Fruit fly (Drosophila melanogaster) whole organism, embryonic: ENCODE measurements around the gene Nse4.

Experiments
- Abd-B ChIP-seq: fragments of 200-800 bp; sonication (Bioruptor generic); optimal IDR thresholded peaks from 2 replicates; lab custom pipeline; 2018; ENCODE audit warnings: missing biosample characterization, mild to moderate bottlenecking, missing genetic modification characterization, moderate library complexity
- Atf-2 ChIP-seq: fragments of 200-800 bp; sonication (Bioruptor generic); optimal IDR thresholded peaks from 2 replicates; lab custom pipeline; 2016; ENCODE audit warnings: missing biosample characterization, missing genetic modification characterization
- Bdp1 ChIP-seq: fragments of 200-800 bp; sonication (Bioruptor generic); optimal IDR thresholded peaks from 3 replicates; lab custom pipeline; 2016; ENCODE audit warnings: missing biosample characterization, missing genetic modification characterization
- CG10366 ChIP-seq: fragments of 200-800 bp; sonication (Bioruptor generic); IDR thresholded peaks from 2 replicates; pipeline ENCODE4 v1.3.6; 2022; ENCODE audit warnings: missing biosample characterization, missing genetic modification characterization
- CG10654 ChIP-seq: fragments of 200-800 bp; sonication (Bioruptor generic); optimal IDR thresholded peaks from 2 replicates; lab custom pipeline; 2016; ENCODE audit warnings: missing biosample characterization, missing genetic modification characterization
- CG11560 ChIP-seq: fragments of 200-800 bp; sonication (Bioruptor generic); IDR thresholded peaks from 3 replicates; pipeline ENCODE4 v1.3.6; 2022; ENCODE audit warnings: missing biosample characterization, missing genetic modification characterization
- CG12219 ChIP-seq: fragments of 200-800 bp; sonication (Bioruptor generic); optimal IDR thresholded peaks from 3 replicates; lab custom pipeline; 2018; ENCODE audit warnings: missing biosample characterization, mild to moderate bottlenecking, missing genetic modification characterization
- CG12299 ChIP-seq: fragments of 200-800 bp; sonication (Bioruptor generic); optimal IDR thresholded peaks from 2 replicates; lab custom pipeline; 2018; ENCODE audit warnings: missing biosample characterization, mild to moderate bottlenecking, missing genetic modification characterization
- CG13123 ChIP-seq: fragments of 200-800 bp; sonication (Bioruptor generic); optimal IDR thresholded peaks from 2 replicates; lab custom pipeline; 2016; ENCODE audit warnings: missing biosample characterization, missing genetic modification characterization
- CG1792 ChIP-seq: fragments of 200-800 bp; sonication (Bioruptor generic); optimal IDR thresholded peaks from 2 replicates; lab custom pipeline; 2016; ENCODE audit warnings: missing biosample characterization, missing genetic modification characterization
- CG2116 ChIP-seq: fragments of 200-800 bp; sonication (Bioruptor generic); optimal IDR thresholded peaks from 3 replicates; lab custom pipeline; 2018; ENCODE audit warnings: missing biosample characterization, mild to moderate bottlenecking, missing genetic modification characterization
- CG2129 ChIP-seq: fragments of 200-800 bp; sonication (Bioruptor generic); IDR thresholded peaks from 2 replicates; pipeline ENCODE4 v1.3.6; 2022; ENCODE audit warnings: missing biosample characterization, missing genetic modification characterization; ENCODE audit not compliant: partially characterized antibody
- CG30020 ChIP-seq: fragments of 200-800 bp; optimal IDR thresholded peaks from 2 replicates; lab custom pipeline; 2019; ENCODE audit warnings: missing biosample characterization, mild to moderate bottlenecking, missing genetic modification characterization, moderate library complexity
- CG31388 ChIP-seq: fragments of 200-800 bp; sonication (Bioruptor generic); optimal IDR thresholded peaks from 2 replicates; lab custom pipeline; 2016; ENCODE audit warnings: missing biosample characterization, missing genetic modification characterization
- CG3838 ChIP-seq: fragments of 200-800 bp; sonication (Bioruptor generic); optimal IDR thresholded peaks from 3 replicates; lab custom pipeline; 2016; ENCODE audit warnings: missing biosample characterization, missing genetic modification characterization
- CG4360 ChIP-seq: fragments of 200-800 bp; sonication (Bioruptor generic); IDR thresholded peaks from 2 replicates; pipeline ENCODE4 v1.3.6; 2022; ENCODE audit warnings: missing biosample characterization, missing genetic modification characterization
- CG4707 ChIP-seq: fragments of 200-800 bp; sonication (Bioruptor generic); optimal IDR thresholded peaks from 2 replicates; lab custom pipeline; 2018; ENCODE audit warnings: missing biosample characterization, mild to moderate bottlenecking, missing genetic modification characterization, moderate library complexity
- CG4730 ChIP-seq: fragments of 200-800 bp; sonication (Bioruptor generic); IDR thresholded peaks from 2 replicates; pipeline ENCODE4 v1.3.6; 2022; ENCODE audit warnings: missing biosample characterization, missing genetic modification characterization
- CG5180 ChIP-seq: fragments of 200-800 bp; sonication (Bioruptor generic); optimal IDR thresholded peaks from 3 replicates; lab custom pipeline; 2017; ENCODE audit warnings: missing biosample characterization, missing genetic modification characterization, mild to moderate bottlenecking, moderate library complexity, missing genetic modification reagents
- CG6175 ChIP-seq: fragments of 200-800 bp; sonication (Bioruptor generic); IDR thresholded peaks from 3 replicates; pipeline ENCODE4 v1.3.6; 2022; ENCODE audit warnings: missing biosample characterization, missing genetic modification characterization
- CG7963 ChIP-seq: fragments of 200-800 bp; sonication (Bioruptor generic); IDR thresholded peaks from 3 replicates; pipeline ENCODE4 v1.3.6; 2022; ENCODE audit warnings: missing biosample characterization, missing genetic modification characterization; ENCODE audit not compliant: partially characterized antibody
- CG8359 ChIP-seq: fragments of 200-800 bp; sonication (Bioruptor generic); optimal IDR thresholded peaks from 2 replicates; lab custom pipeline; 2017; ENCODE audit warnings: missing biosample characterization, mild to moderate bottlenecking, missing genetic modification characterization, borderline replicate concordance
- Dek ChIP-seq: fragments of 200-800 bp; sonication (Bioruptor generic); optimal IDR thresholded peaks from 3 replicates; lab custom pipeline; 2019; ENCODE audit warnings: missing biosample characterization, mild to moderate bottlenecking, missing genetic modification characterization, moderate library complexity
- Dll ChIP-seq: fragments of 200-800 bp; sonication (Bioruptor generic); IDR thresholded peaks from 4 replicates; pipeline ENCODE4 v1.3.6; 2022; ENCODE audit warnings: missing biosample characterization, missing genetic modification characterization; ENCODE audit not compliant: partially characterized antibody
- Drgx ChIP-seq: fragments of 200-800 bp; sonication (Bioruptor generic); IDR thresholded peaks from 2 replicates; pipeline ENCODE4 v1.3.6; 2022; ENCODE audit warnings: missing biosample characterization, missing genetic modification characterization
- Fer3 ChIP-seq: fragments of 200-800 bp; sonication (Bioruptor generic); optimal IDR thresholded peaks from 2 replicates; lab custom pipeline; 2018; ENCODE audit warnings: missing biosample characterization, mild to moderate bottlenecking, missing genetic modification characterization, moderate library complexity
- Gug ChIP-seq: fragments of 200-800 bp; sonication (Bioruptor generic); IDR thresholded peaks from 4 replicates; pipeline ENCODE4 v1.3.6; 2022; ENCODE audit warnings: missing biosample characterization, missing genetic modification characterization
- Oli ChIP-seq: fragments of 200-800 bp; sonication (Bioruptor generic); optimal IDR thresholded peaks from 2 replicates; lab custom pipeline; 2018; ENCODE audit warnings: missing biosample characterization, mild to moderate bottlenecking, missing genetic modification characterization, moderate library complexity
- Ptx1 ChIP-seq: fragments of 200-800 bp; sonication (Bioruptor generic); IDR thresholded peaks from 2 replicates; pipeline ENCODE4 v1.3.6; 2022; ENCODE audit warnings: missing biosample characterization, missing genetic modification characterization
- Scr ChIP-seq: fragments of 200-800 bp; sonication (Bioruptor generic); IDR thresholded peaks from 2 replicates; pipeline ENCODE4 v1.3.6; 2022; ENCODE audit warnings: missing biosample characterization, missing genetic modification characterization; ENCODE audit not compliant: partially characterized antibody
- Six4 ChIP-seq: fragments of 200-800 bp; sonication (Bioruptor generic); optimal IDR thresholded peaks from 2 replicates; lab custom pipeline; 2016; ENCODE audit warnings: missing biosample characterization, missing genetic modification characterization
- Usf ChIP-seq: fragments of 200-800 bp; sonication (Bioruptor generic); optimal IDR thresholded peaks from 2 replicates; lab custom pipeline; 2017; ENCODE audit warnings: missing genotype, missing biosample characterization, missing genetic modification characterization
- al ChIP-seq: fragments of 200-800 bp; sonication (Bioruptor generic); IDR thresholded peaks from 2 replicates; pipeline ENCODE4 v1.3.6; 2022; ENCODE audit warnings: missing biosample characterization, missing genetic modification characterization
- bowl ChIP-seq: fragments of 200-800 bp; sonication (Bioruptor generic); IDR thresholded peaks from 2 replicates; pipeline ENCODE4 v1.3.6; 2022; ENCODE audit warnings: missing biosample characterization, missing genetic modification characterization
- cad ChIP-seq: fragments of >200 bp; optimal IDR thresholded peaks from 2 replicates; lab custom pipeline; 2017; ENCODE audit warnings: missing biosample characterization, missing genetic modification characterization
- chm ChIP-seq: fragments of 200-800 bp; sonication (Bioruptor generic); IDR thresholded peaks from 2 replicates; pipeline ENCODE4 v1.3.6; 2022; ENCODE audit warnings: missing biosample characterization, missing genetic modification characterization
- ci ChIP-seq: fragments of 200-800 bp; sonication (Bioruptor generic); IDR thresholded peaks from 3 replicates; pipeline ENCODE4 v1.3.6; 2022; ENCODE audit warnings: missing biosample characterization, missing genetic modification characterization
- esg ChIP-seq: fragments of 200-800 bp; sonication (Bioruptor generic); conservative IDR thresholded peaks from 2 replicates; pipeline ENCODE4 v1.3.6; 2022; ENCODE audit warnings: missing biosample characterization, missing genetic modification characterization
- fu2 ChIP-seq: fragments of 200-800 bp; sonication (Bioruptor generic); optimal IDR thresholded peaks from 2 replicates; lab custom pipeline; 2016; ENCODE audit warnings: missing biosample characterization, missing genetic modification characterization
- gem ChIP-seq: fragments of 200-800 bp; sonication (Bioruptor generic); optimal IDR thresholded peaks from 2 replicates; lab custom pipeline; 2019; ENCODE audit warnings: missing biosample characterization, mild to moderate bottlenecking, missing genetic modification characterization, moderate library complexity
- mirr ChIP-seq: fragments of 200-800 bp; sonication (Bioruptor generic); optimal IDR thresholded peaks from 3 replicates; lab custom pipeline; 2018; ENCODE audit warnings: missing biosample characterization, mild to moderate bottlenecking, missing genetic modification characterization
- nerfin-2 ChIP-seq: fragments of 200-800 bp; sonication (Bioruptor generic); IDR thresholded peaks from 2 replicates; pipeline ENCODE4 v1.3.6; 2022; ENCODE audit warnings: missing biosample characterization, missing genetic modification characterization; ENCODE audit not compliant: partially characterized antibody
- pan ChIP-seq, 4 experiments: fragments of >200 bp in 3 of 4; fragments of 200-800 bp in 1 of 4; sonication (Bioruptor generic) in 1 of 4; optimal IDR thresholded peaks in 3 of 4; IDR thresholded peaks in 1 of 4; 2 replicates each; pipeline versions ENCODE4 v1.3.6 to Lab custom; 2017 to 2022; ENCODE audit warnings: missing biosample characterization in 2 of 4, missing genetic modification characterization in 2 of 4, mixed read lengths in 1 of 4
- pb ChIP-seq: fragments of 200-800 bp; sonication (Bioruptor generic); optimal IDR thresholded peaks from 3 replicates; lab custom pipeline; 2016; ENCODE audit warnings: missing biosample characterization, missing genetic modification characterization
- ro ChIP-seq: fragments of 200-800 bp; sonication (Bioruptor generic); IDR thresholded peaks from 2 replicates; pipeline ENCODE4 v1.3.6; 2022; ENCODE audit warnings: missing biosample characterization, missing genetic modification characterization
- row ChIP-seq: fragments of 200-800 bp; sonication (Bioruptor generic); IDR thresholded peaks from 3 replicates; pipeline ENCODE4 v1.3.6; 2022; ENCODE audit warnings: missing biosample characterization, missing genetic modification characterization
- sr ChIP-seq: fragments of 200-800 bp; sonication (Bioruptor generic); IDR thresholded peaks from 3 replicates; pipeline ENCODE4 v1.3.6; 2022; ENCODE audit warnings: missing biosample characterization, missing genetic modification characterization
- unpg ChIP-seq: fragments of 200-800 bp; sonication (Bioruptor generic); optimal IDR thresholded peaks from 3 replicates; lab custom pipeline; 2018; ENCODE audit warnings: missing biosample characterization, mild to moderate bottlenecking, missing genetic modification characterization, moderate library complexity
- usp ChIP-seq: fragments of >200 bp; optimal IDR thresholded peaks from 2 replicates; lab custom pipeline; 2017; ENCODE audit warnings: missing biosample characterization, missing genetic modification characterization

Gene Nse4

dm6 chr2L:10442048-10442790 is 3.0 kb downstream of the Nse4 start, which contains the start of gene loh (continued):
- TF ChIP-seq pan (optimal IDR thresholded peaks at IDR 0.05; lab: Kevin White, UChicago): no peak
- peak in 1 of 2 experiments; percentile 38 for TF ChIP-seq pan (GFP tag; optimal IDR thresholded peaks at IDR 0.05 in 1 of 2, IDR thresholded peaks at IDR 0.05 in 1 of 2)
- TF ChIP-seq Scr (GFP tag; lab: Robert Waterston, UW): no peak
- TF ChIP-seq Dll (GFP tag; lab: Robert Waterston, UW): no peak
- TF ChIP-seq Dek (tag; lab: Kevin White, UChicago): no peak
- no peak for TF ChIP-seq CG13123 (GFP tag; lab: Kevin White, UChicago)
- TF ChIP-seq Ptx1 (GFP tag; lab: Robert Waterston, UW): no peak; the same call in 1 of the 2 replicates
- peak; percentile 6 for TF ChIP-seq CG12219 (GFP tag; lab: Kevin White, UChicago)
- TF ChIP-seq Bdp1 (GFP tag; lab: Kevin White, UChicago): no peak
- TF ChIP-seq CG6175 (GFP tag; lab: Robert Waterston, UW): no peak
- peak; percentile 79 for TF ChIP-seq gem (tag; lab: Kevin White, UChicago)
- TF ChIP-seq CG31388 (GFP tag; lab: Kevin White, UChicago): no peak
- TF ChIP-seq fu2 (GFP tag; lab: Kevin White, UChicago): no peak
- no peak for TF ChIP-seq CG4360 (GFP tag; lab: Robert Waterston, UW)
- no peak for TF ChIP-seq CG11560
- TF ChIP-seq unpg (GFP tag; lab: Kevin White, UChicago): peak; percentile 42
- peak; percentile 38 for TF ChIP-seq CG30020 (tag; lab: Kevin White, UChicago)
- TF ChIP-seq bowl (GFP tag; lab: Robert Waterston, UW): no peak
- peak; percentile 65 for TF ChIP-seq CG5180 (GFP tag; lab: Kevin White, UChicago)
- TF ChIP-seq Abd-B (GFP tag; lab: Kevin White, UChicago): no peak
- TF ChIP-seq cad (GFP tag; lab: Kevin White, UChicago): no peak
- TF ChIP-seq Gug (GFP tag; lab: Robert Waterston, UW): no peak
- no peak for TF ChIP-seq pb (GFP tag; lab: Kevin White, UChicago)
- TF ChIP-seq row (GFP tag; lab: Robert Waterston, UW): peak; percentile 76
- no peak for TF ChIP-seq mirr (GFP tag; lab: Kevin White, UChicago)
- no peak for TF ChIP-seq chm (GFP tag; lab: Robert Waterston, UW)
- TF ChIP-seq al (GFP tag; lab: Robert Waterston, UW): no peak
- peak; percentile 65; the same call in 2 of the 3 replicates for TF ChIP-seq ci (GFP tag; lab: Robert Waterston, UW)
- peak; percentile 42 for TF ChIP-seq CG12299 (tag; lab: Kevin White, UChicago)
- TF ChIP-seq CG10366 (GFP tag; lab: Robert Waterston, UW): 0 out of 2 replicates have a peak, but pooled peaks have one; percentile 8
- no peak for TF ChIP-seq CG10654 (GFP tag; lab: Kevin White, UChicago)
- TF ChIP-seq CG8359: peak; percentile 49
- peak; percentile 3 for TF ChIP-seq Usf (GFP tag; lab: Kevin White, UChicago)
- TF ChIP-seq esg (GFP tag; lab: Robert Waterston, UW): peak; percentile 25; the same call in 1 of the 2 replicates
- no peak for TF ChIP-seq sr (GFP tag; lab: Robert Waterston, UW)
- no peak for TF ChIP-seq Fer3
- no peak for TF ChIP-seq CG4707
- no peak for TF ChIP-seq CG1792 (GFP tag; lab: Kevin White, UChicago)
- TF ChIP-seq Oli (tag; lab: Kevin White, UChicago): peak; percentile 74
- TF ChIP-seq CG3838 (GFP tag; lab: Kevin White, UChicago): no peak
- no peak for TF ChIP-seq usp
- 0 out of 2 replicates have a peak, but pooled peaks have one; percentile 15 for TF ChIP-seq ro
- TF ChIP-seq CG4730 (GFP tag; lab: Robert Waterston, UW): no peak
- no peak for TF ChIP-seq CG7963 (GFP tag; lab: Robert Waterston, UW)
- no peak for TF ChIP-seq CG2129 (GFP tag; lab: Robert Waterston, UW)
- no peak for TF ChIP-seq Atf-2 (GFP tag; lab: Kevin White, UChicago)
- no peak for TF ChIP-seq Drgx (GFP tag; lab: Robert Waterston, UW)
- no peak for TF ChIP-seq CG2116 (GFP tag; lab: Kevin White, UChicago)
- TF ChIP-seq Six4 (GFP tag; lab: Kevin White, UChicago): peak; percentile 56
- no peak for TF ChIP-seq nerfin-2
